Worm (Caenorhabditis elegans) whole organism, young adult: ENCODE results near the gene nhr-247.

ENCODE experiments used
- C06A6.2 ChIP-seq: fragments of 200-800 bp; sonication (Bioruptor generic); conservative IDR thresholded peaks from 2 replicates; pipeline ENCODE4 v1.3.6; 2022; ENCODE audit warnings: missing genetic modification characterization, missing compliant biosample characterization
- F10E7.11 ChIP-seq: sonication (generic microtip); optimal IDR thresholded peaks from 2 replicates; lab custom pipeline; 2017; ENCODE audit warnings: mild to moderate bottlenecking, missing genetic modification characterization, moderate library complexity, missing compliant biosample characterization
- F57A8.1 ChIP-seq: fragments of 200-800 bp; sonication (Bioruptor generic); optimal IDR thresholded peaks from 2 replicates; lab custom pipeline; 2018; ENCODE audit warnings: mild to moderate bottlenecking, missing genetic modification characterization, moderate library complexity, missing compliant biosample characterization
- K12H6.12 ChIP-seq: fragments of 200-800 bp; sonication (Bioruptor generic); optimal IDR thresholded peaks from 2 replicates; lab custom pipeline; 2018; ENCODE audit warnings: mild to moderate bottlenecking, missing genetic modification characterization, missing compliant biosample characterization
- T07F8.4 ChIP-seq: sonication (generic microtip); optimal IDR thresholded peaks from 2 replicates; lab custom pipeline; 2016; ENCODE audit warnings: mild to moderate bottlenecking, missing genetic modification characterization, moderate library complexity, missing compliant biosample characterization
- T26A5.8 ChIP-seq: sonication (generic microtip); optimal IDR thresholded peaks from 2 replicates; lab custom pipeline; 2016; ENCODE audit warnings: missing genetic modification characterization, missing compliant biosample characterization
- Y53F4B.3 ChIP-seq: fragments of 200-800 bp; sonication (Bioruptor generic); IDR thresholded peaks from 2 replicates; pipeline ENCODE4 v1.3.6; 2022; ENCODE audit warnings: missing genetic modification reagents, missing genetic modification characterization, missing compliant biosample characterization
- Y79H2A.3 ChIP-seq: fragments of 200-800 bp; sonication (Bioruptor generic); conservative IDR thresholded peaks from 2 replicates; pipeline ENCODE4 v1.3.6; 2022; ENCODE audit warnings: missing genetic modification reagents, missing genetic modification characterization, missing compliant biosample characterization
- atf-7 ChIP-seq: sonication (generic microtip); optimal IDR thresholded peaks from 2 replicates; lab custom pipeline; 2017; ENCODE audit warnings: mild to moderate bottlenecking, missing genetic modification characterization, missing compliant biosample characterization
- athp-1 ChIP-seq: sonication (generic microtip); optimal IDR thresholded peaks from 2 replicates; lab custom pipeline; 2017; ENCODE audit warnings: mild to moderate bottlenecking, missing genetic modification characterization, missing compliant biosample characterization
- attf-3 ChIP-seq: fragments of 200-800 bp; sonication (Bioruptor generic); conservative IDR thresholded peaks from 2 replicates; pipeline ENCODE4 v1.3.6; 2022; ENCODE audit warnings: missing genetic modification reagents, missing genetic modification characterization, missing compliant biosample characterization
- attf-5 ChIP-seq: fragments of 200-800 bp; sonication (Bioruptor generic); optimal IDR thresholded peaks from 2 replicates; lab custom pipeline; 2018; ENCODE audit warnings: mild to moderate bottlenecking, missing genetic modification characterization, missing compliant biosample characterization
- ccch-3 ChIP-seq: fragments of 200-800 bp; sonication (Bioruptor generic); optimal IDR thresholded peaks from 2 replicates; lab custom pipeline; 2018; ENCODE audit warnings: mild to moderate bottlenecking, missing genetic modification characterization, missing compliant biosample characterization
- cebp-1 ChIP-seq, 2 experiments: fragments of 200-800 bp in 1 of 2; sonication (Bioruptor generic) in 1 of 2; sonication (generic microtip) in 1 of 2; IDR thresholded peaks in 1 of 2; optimal IDR thresholded peaks in 1 of 2; 2 replicates each; pipeline versions ENCODE4 v1.3.6 to Lab custom; 2017 to 2022; ENCODE audit warnings: missing compliant biosample characterization in 2 of 2, missing genetic modification characterization in 2 of 2, mild to moderate bottlenecking in 1 of 2, missing genetic modification reagents in 1 of 2, moderate library complexity in 1 of 2
- cebp-2 ChIP-seq: fragments of 200-800 bp; sonication (Bioruptor generic); IDR thresholded peaks from 2 replicates; pipeline ENCODE4 v1.3.6; 2022; ENCODE audit warnings: missing genetic modification characterization, missing compliant biosample characterization
- ceh-100 ChIP-seq: fragments of 200-800 bp; sonication (Bioruptor generic); IDR thresholded peaks from 2 replicates; pipeline ENCODE4 v1.3.6; 2022; ENCODE audit warnings: missing genetic modification reagents, missing genetic modification characterization, missing compliant biosample characterization
- ceh-27 ChIP-seq: fragments of 200-800 bp; sonication (Bioruptor generic); optimal IDR thresholded peaks from 2 replicates; lab custom pipeline; 2018; ENCODE audit warnings: mild to moderate bottlenecking, missing genetic modification characterization, moderate library complexity, missing compliant biosample characterization
- ceh-40 ChIP-seq: fragments of 200-800 bp; sonication (Bioruptor generic); IDR thresholded peaks from 2 replicates; pipeline ENCODE4 v1.3.6; 2022; ENCODE audit warnings: missing genetic modification characterization, missing compliant biosample characterization
- ceh-79 ChIP-seq: sonication (generic microtip); optimal IDR thresholded peaks from 2 replicates; lab custom pipeline; 2017; ENCODE audit warnings: mild to moderate bottlenecking, missing genetic modification characterization, missing compliant biosample characterization
- him-1 ChIP-seq: sonication (generic microtip); optimal IDR thresholded peaks from 2 replicates; lab custom pipeline; 2016; ENCODE audit warnings: missing genotype, missing genetic modification reagents, missing genetic modification characterization, missing compliant biosample characterization
- hlh-26 ChIP-seq: fragments of 200-800 bp; sonication (Bioruptor generic); conservative IDR thresholded peaks from 2 replicates; pipeline ENCODE4 v1.3.6; 2022; ENCODE audit warnings: missing genetic modification reagents, missing genetic modification characterization, missing compliant biosample characterization
- hsf-1 ChIP-seq: fragments of 200-800 bp; sonication (Bioruptor generic); IDR thresholded peaks from 2 replicates; pipeline ENCODE4 v1.3.6; 2022; ENCODE audit warnings: missing genetic modification reagents, missing genetic modification characterization, missing compliant biosample characterization
- lsl-1 ChIP-seq: fragments of 200-800 bp; sonication (Bioruptor generic); optimal IDR thresholded peaks from 2 replicates; lab custom pipeline; 2018; ENCODE audit warnings: mild to moderate bottlenecking, missing genetic modification characterization, moderate library complexity, missing compliant biosample characterization
- madf-6 ChIP-seq: fragments of 200-800 bp; sonication (Bioruptor generic); IDR thresholded peaks from 2 replicates; pipeline ENCODE4 v1.3.6; 2022; ENCODE audit warnings: missing genetic modification reagents, missing genetic modification characterization, missing compliant biosample characterization
- mel-28 ChIP-seq: sonication (generic microtip); optimal IDR thresholded peaks from 2 replicates; lab custom pipeline; 2016; ENCODE audit warnings: borderline replicate concordance, mild to moderate bottlenecking, missing genetic modification characterization, missing compliant biosample characterization
- nfyb-1 ChIP-seq: fragments of 200-800 bp; sonication (Bioruptor generic); IDR thresholded peaks from 2 replicates; pipeline ENCODE4 v1.3.6; 2022; ENCODE audit warnings: missing genetic modification reagents, missing genetic modification characterization, missing compliant biosample characterization
- nhr-80 ChIP-seq: sonication (generic microtip); optimal IDR thresholded peaks from 2 replicates; lab custom pipeline; 2016; ENCODE audit warnings: missing genetic modification characterization, missing compliant biosample characterization
- rec-8 ChIP-seq, 2 experiments: sonication (generic microtip); optimal IDR thresholded peaks; 2 replicates each; lab custom pipeline; 2016; ENCODE audit warnings: mild to moderate bottlenecking in 2 of 2, missing genetic modification characterization in 2 of 2, missing genetic modification reagents in 2 of 2, missing genotype in 2 of 2, missing biosample characterization in 1 of 2, missing compliant biosample characterization in 1 of 2, moderate library complexity in 1 of 2
- sdz-38 ChIP-seq: sonication (generic microtip); optimal IDR thresholded peaks from 2 replicates; lab custom pipeline; 2016; ENCODE audit warnings: missing genotype, missing genetic modification characterization, missing compliant biosample characterization
- sea-2 ChIP-seq: fragments of 200-800 bp; sonication (Bioruptor generic); IDR thresholded peaks from 2 replicates; pipeline ENCODE4 v1.3.6; 2022; ENCODE audit warnings: missing genetic modification characterization, missing compliant biosample characterization
- snpc-1.1 ChIP-seq: sonication (generic microtip); optimal IDR thresholded peaks from 2 replicates; lab custom pipeline; 2017; ENCODE audit warnings: missing genetic modification characterization, mild to moderate bottlenecking, missing compliant biosample characterization, antibody characterized with exemption, moderate library complexity, missing genotype, missing genetic modification reagents; ENCODE audit not compliant: insufficient read depth
- somi-1 ChIP-seq: fragments of 200-800 bp; sonication (Bioruptor generic); optimal IDR thresholded peaks from 2 replicates; lab custom pipeline; 2018; ENCODE audit warnings: mild to moderate bottlenecking, missing genetic modification characterization, missing compliant biosample characterization
- sptf-2 ChIP-seq: fragments of 200-800 bp; sonication (Bioruptor generic); optimal IDR thresholded peaks from 2 replicates; lab custom pipeline; 2018; ENCODE audit warnings: mild to moderate bottlenecking, missing genetic modification characterization, missing compliant biosample characterization
- tbp1 ChIP-seq: fragments of 200-800 bp; sonication (Bioruptor generic); optimal IDR thresholded peaks from 2 replicates; lab custom pipeline; 2018; ENCODE audit warnings: mild to moderate bottlenecking, missing genetic modification characterization, missing compliant biosample characterization
- unc-130 ChIP-seq: sonication (generic microtip); optimal IDR thresholded peaks from 2 replicates; lab custom pipeline; 2016; ENCODE audit warnings: missing genetic modification reagents, missing genetic modification characterization, missing compliant biosample characterization
- zim-3 ChIP-seq: sonication (generic microtip); optimal IDR thresholded peaks from 2 replicates; lab custom pipeline; 2017; ENCODE audit warnings: mild to moderate bottlenecking, missing genetic modification characterization, moderate library complexity, missing compliant biosample characterization
- ztf-26 ChIP-seq: sonication (generic microtip); optimal IDR thresholded peaks from 2 replicates; lab custom pipeline; 2017; ENCODE audit warnings: missing genetic modification characterization, missing compliant biosample characterization

nhr-247 gene

DNA sequence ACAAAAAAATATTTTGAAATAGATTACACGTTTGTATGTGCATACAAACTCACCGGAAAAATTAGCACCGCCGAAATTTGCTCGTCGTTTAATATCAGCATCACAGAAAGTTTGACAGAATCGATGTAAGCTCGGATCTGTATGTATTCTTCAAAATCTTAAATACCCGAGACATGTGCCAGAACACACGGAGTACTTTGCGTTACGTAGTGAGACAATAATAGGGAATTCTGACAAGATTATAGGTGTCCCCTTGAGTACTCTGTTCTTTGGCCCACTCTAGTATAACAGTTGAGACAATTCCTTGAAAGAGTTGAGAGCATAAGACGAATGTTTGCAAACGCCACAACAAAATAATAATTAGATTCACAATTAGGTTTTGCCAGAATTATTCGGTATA, 19.2 kb upstream of the nhr-247 start, which contains the start of gene srx-48:
Gene srx-48, minus strand, starts transcription at position 101 of the 400 bp plus-strand sequence.
- TF ChIP-seq somi-1 (GFP tag; lab: Kevin White, UChicago): no peak
- TF ChIP-seq ceh-27 (GFP tag; lab: Kevin White, UChicago): no peak
- no peak for TF ChIP-seq Y79H2A.3 (GFP tag; lab: Robert Waterston, UW)
- no peak for TF ChIP-seq F10E7.11 (tag; lab: Kevin White, UChicago)
- no peak for TF ChIP-seq atf-7
- no peak for TF ChIP-seq hsf-1 (GFP tag; lab: Robert Waterston, UW)
- no peak for TF ChIP-seq C06A6.2 (GFP tag; lab: Robert Waterston, UW)
- TF ChIP-seq cebp-1 (GFP tag; IDR thresholded peaks at IDR 0.05; lab: Robert Waterston, UW): no peak
- no peak for TF ChIP-seq cebp-1 (tag; optimal IDR thresholded peaks at IDR 0.05; lab: Kevin White, UChicago)
- no peak for TF ChIP-seq sptf-2
- TF ChIP-seq mel-28 (tag; lab: Kevin White, UChicago): no peak
- TF ChIP-seq sdz-38: no peak
- TF ChIP-seq tbp1 (GFP tag; lab: Kevin White, UChicago): no peak
- no peak for TF ChIP-seq F57A8.1 (GFP tag; lab: Kevin White, UChicago)

DNA sequence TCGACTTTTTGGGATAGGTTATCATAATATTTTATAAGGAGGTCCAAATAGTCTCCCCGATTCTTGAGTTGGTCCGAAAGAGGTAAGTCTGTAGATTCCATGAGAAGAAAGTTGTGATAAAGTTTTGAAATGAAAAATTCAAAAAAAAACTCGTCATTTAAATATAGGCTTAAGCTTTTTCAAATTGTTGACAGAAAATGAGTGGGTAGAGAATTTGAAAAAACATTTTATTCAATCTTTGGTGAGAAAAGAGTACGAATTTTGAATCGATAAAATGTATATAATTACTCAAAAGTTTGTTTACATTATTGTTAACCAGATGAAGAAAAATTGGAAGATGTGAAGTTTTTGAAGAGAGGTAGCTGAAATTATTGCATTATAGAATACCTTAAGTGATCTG, 17.3 kb upstream of the nhr-247 start, which contains the start of gene T26H8.5:
Gene T26H8.5, minus strand, starts transcription at position 101 of the 400 bp plus-strand sequence.
- TF ChIP-seq attf-3 (GFP tag; lab: Robert Waterston, UW): no peak
- no peak for TF ChIP-seq ceh-79 (tag; lab: Kevin White, UChicago)
- no peak for TF ChIP-seq zim-3
- TF ChIP-seq, all 124 proteins: peak for 0

DNA sequence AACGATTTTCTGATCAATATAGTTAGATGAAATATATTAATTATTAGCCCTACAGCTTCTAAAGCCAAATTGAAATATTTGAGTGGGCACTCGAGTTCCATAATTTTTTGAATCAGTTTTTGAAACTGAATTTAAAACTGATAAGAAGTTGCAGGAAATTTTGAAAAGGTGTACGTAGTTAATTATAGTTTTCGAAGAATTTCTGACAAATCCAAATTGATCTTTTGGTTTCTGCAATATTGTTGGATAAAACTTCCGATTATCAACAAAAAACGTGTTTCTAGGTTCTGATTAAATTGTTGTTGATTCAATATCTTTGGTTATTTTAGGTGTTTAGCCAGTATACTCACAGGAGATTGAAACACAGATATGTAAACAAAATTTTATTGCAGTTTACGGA, 16.0 kb upstream of the nhr-247 start, which contains the start of gene T26H8.4:
Gene T26H8.4, minus strand, starts transcription at position 101 of the 400 bp plus-strand sequence.
- TF ChIP-seq T26A5.8 (no peak), ztf-26 (tag; lab: Kevin White, UChicago) (no peak), ceh-100 (GFP tag; lab: Robert Waterston, UW) (no peak), him-1 (tag; lab: Kevin White, UChicago) (no peak), nhr-80 (tag; lab: Kevin White, UChicago) (no peak), ccch-3 (GFP tag; lab: Kevin White, UChicago) (no peak), sea-2 (no peak), T07F8.4 (tag; lab: Kevin White, UChicago) (no peak), nfyb-1 (GFP tag; lab: Robert Waterston, UW) (no peak), K12H6.12 (tag; lab: Kevin White, UChicago) (no peak), rec-8 (tag; optimal IDR thresholded peaks at IDR 0.05; lab: Kevin White, UChicago) (no peak), attf-5 (GFP tag; lab: Kevin White, UChicago) (no peak), snpc-1.1 (tag; lab: Kevin White, UChicago) (no peak)

DNA sequence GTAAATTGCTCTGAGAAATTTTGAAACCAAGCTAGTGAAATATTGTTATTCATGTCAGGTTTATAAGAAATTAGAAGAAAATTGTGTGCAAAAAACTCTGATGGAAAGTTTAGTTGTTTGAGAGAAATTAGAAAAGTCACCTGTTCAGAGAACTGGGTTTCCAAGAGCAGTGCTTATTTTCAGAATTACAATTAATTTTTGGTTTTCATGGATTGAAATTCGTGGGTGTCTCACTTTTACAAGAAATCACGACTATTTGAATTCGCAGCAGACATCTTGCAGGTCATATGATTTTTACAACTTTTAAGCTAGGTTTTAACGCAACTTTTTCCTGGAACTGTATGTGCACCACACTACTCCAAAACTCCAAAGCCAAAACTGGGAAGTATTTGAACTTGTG, 13.8 kb upstream of the nhr-247 start, which contains the start of gene srz-10:
Gene srz-10, minus strand, starts transcription at position 88 of the 400 bp plus-strand sequence.
- no peak for TF ChIP-seq Y53F4B.3 (GFP tag; lab: Robert Waterston, UW)
- no peak for TF ChIP-seq madf-6 (GFP tag; lab: Robert Waterston, UW)
- no peak for TF ChIP-seq unc-130 (GFP tag; lab: Kevin White, UChicago)
- TF ChIP-seq hlh-26 (GFP tag; lab: Robert Waterston, UW): no peak
- no peak for TF ChIP-seq F57A8.1 (GFP tag; lab: Kevin White, UChicago)
- TF ChIP-seq ceh-40 (GFP tag; lab: Robert Waterston, UW): no peak
- TF ChIP-seq cebp-2 (GFP tag; lab: Robert Waterston, UW): no peak
- TF ChIP-seq lsl-1 (GFP tag; lab: Kevin White, UChicago): no peak
- TF ChIP-seq attf-3 (GFP tag; lab: Robert Waterston, UW): no peak
- TF ChIP-seq athp-1 (tag; lab: Kevin White, UChicago): no peak
